Worm (Caenorhabditis elegans): ENCODE data around the gene R07H5.11.

The R07H5.11 gene

ce11 chrIV:11178495-11178894, 24.1 kb upstream of the R07H5.11 start, which contains the start of gene C08F8.9:
TSS of gene C08F8.9 (minus strand) at chrIV:11178595.
- TF ChIP-seq flt-1 (GFP tag; IDR thresholded peaks at IDR 0.05) (no peak), T22C8.4 (GFP tag; IDR thresholded peaks at IDR 0.05) (no peak), ztf-29 (GFP tag; IDR thresholded peaks at IDR 0.05) (no peak), med-1 (GFP tag; optimal IDR thresholded peaks at IDR 0.05; ENCODE audit: insufficient read depth) (no peak), klf-2 (GFP tag; conservative IDR thresholded peaks at IDR 0.05) (no peak), cog-1 (tag; optimal IDR thresholded peaks at IDR 0.05) (no peak), ref-1 (GFP tag; conservative IDR thresholded peaks at IDR 0.05) (no peak), tab-1 (GFP tag; IDR thresholded peaks at IDR 0.05) (no peak), ztf-23 (GFP tag; IDR thresholded peaks at IDR 0.05) (no peak)

- TF ChIP-seq ztf-23 (GFP tag; IDR thresholded peaks at IDR 0.05) = peak; percentile 44; the same call in 1 of the 2 replicates
Observed at ce11 chrIV:11179123-11179740, 23.3 kb upstream of the R07H5.11 start, which contains the start of gene cpt-2. TSS of gene cpt-2 (plus strand) at chrIV:11179645.

ce11 chrIV:11180077-11180476, 22.5 kb upstream of the R07H5.11 start:
- no peak for TF ChIP-seq ztf-29 (GFP tag; IDR thresholded peaks at IDR 0.05)
- no peak for TF ChIP-seq cog-1 (tag; optimal IDR thresholded peaks at IDR 0.05)
- no peak for TF ChIP-seq ref-1 (GFP tag; conservative IDR thresholded peaks at IDR 0.05)
- no peak for TF ChIP-seq ztf-23 (GFP tag; IDR thresholded peaks at IDR 0.05)
- no peak for TF ChIP-seq klf-2 (GFP tag; conservative IDR thresholded peaks at IDR 0.05)
- TF ChIP-seq tab-1 (GFP tag; IDR thresholded peaks at IDR 0.05) = no peak
- TF ChIP-seq T22C8.4 (GFP tag; IDR thresholded peaks at IDR 0.05) = no peak
- TF ChIP-seq med-1 (GFP tag; optimal IDR thresholded peaks at IDR 0.05; ENCODE audit: insufficient read depth) = no peak
- no peak for TF ChIP-seq flt-1 (GFP tag; IDR thresholded peaks at IDR 0.05)

ce11 chrIV:11183013-11183412, 19.6 kb upstream of the R07H5.11 start, which contains the start of gene prx-14:
TSS of gene prx-14 (plus strand) at chrIV:11183132.
- TF ChIP-seq T22C8.4 (GFP tag; IDR thresholded peaks at IDR 0.05) = no peak
- TF ChIP-seq cog-1 (tag; optimal IDR thresholded peaks at IDR 0.05) = no peak
- TF ChIP-seq ztf-29 (GFP tag; IDR thresholded peaks at IDR 0.05) = no peak
- no peak for TF ChIP-seq ref-1 (GFP tag; conservative IDR thresholded peaks at IDR 0.05)
- no peak for TF ChIP-seq flt-1 (GFP tag; IDR thresholded peaks at IDR 0.05)
- TF ChIP-seq tab-1 (GFP tag; IDR thresholded peaks at IDR 0.05) = no peak

- no peak for TF ChIP-seq cog-1 (tag; optimal IDR thresholded peaks at IDR 0.05)
- TF ChIP-seq med-1 (GFP tag; optimal IDR thresholded peaks at IDR 0.05; ENCODE audit: insufficient read depth) = no peak
- TF ChIP-seq T22C8.4 (GFP tag; IDR thresholded peaks at IDR 0.05) = no peak
- no peak for TF ChIP-seq ztf-23 (GFP tag; IDR thresholded peaks at IDR 0.05)
- no peak for TF ChIP-seq tab-1 (GFP tag; IDR thresholded peaks at IDR 0.05)
- no peak for TF ChIP-seq flt-1 (GFP tag; IDR thresholded peaks at IDR 0.05)
- no peak for TF ChIP-seq ref-1 (GFP tag; conservative IDR thresholded peaks at IDR 0.05)
- no peak for TF ChIP-seq klf-2 (GFP tag; conservative IDR thresholded peaks at IDR 0.05)
- TF ChIP-seq ztf-29 (GFP tag; IDR thresholded peaks at IDR 0.05) = no peak
Observed at ce11 chrIV:11183991-11184390, 18.6 kb upstream of the R07H5.11 start, which contains the start of gene nuaf-3. TSS of gene nuaf-3 (plus strand) at chrIV:11184291.

ce11 chrIV:11186729-11187128, 15.8 kb upstream of the R07H5.11 start, which contains the start of gene sdz-27:
TSS of gene sdz-27 (plus strand) at chrIV:11187029.
- TF ChIP-seq cog-1 (tag; optimal IDR thresholded peaks at IDR 0.05) = no peak
- TF ChIP-seq klf-2 (GFP tag; conservative IDR thresholded peaks at IDR 0.05) = no peak
- TF ChIP-seq med-1 (GFP tag; optimal IDR thresholded peaks at IDR 0.05; ENCODE audit: insufficient read depth) = no peak
- no peak for TF ChIP-seq ref-1 (GFP tag; conservative IDR thresholded peaks at IDR 0.05)
- TF ChIP-seq ztf-23 (GFP tag; IDR thresholded peaks at IDR 0.05) = no peak
- no peak for TF ChIP-seq T22C8.4 (GFP tag; IDR thresholded peaks at IDR 0.05)
- no peak for TF ChIP-seq flt-1 (GFP tag; IDR thresholded peaks at IDR 0.05)
- TF ChIP-seq ztf-29 (GFP tag; IDR thresholded peaks at IDR 0.05) = no peak
- no peak for TF ChIP-seq tab-1 (GFP tag; IDR thresholded peaks at IDR 0.05)

ce11 chrIV:11189411-11189810, 13.2 kb upstream of the R07H5.11 start, which contains the start of gene fbxb-79:
TSS of gene fbxb-79 (minus strand) at chrIV:11189511.
- TF ChIP-seq med-1 (GFP tag; optimal IDR thresholded peaks at IDR 0.05; ENCODE audit: insufficient read depth) = no peak
- no peak for TF ChIP-seq ref-1 (GFP tag; conservative IDR thresholded peaks at IDR 0.05)
- TF ChIP-seq ztf-29 (GFP tag; IDR thresholded peaks at IDR 0.05) = no peak
- no peak for TF ChIP-seq tab-1 (GFP tag; IDR thresholded peaks at IDR 0.05)

- TF ChIP-seq ztf-29 (GFP tag; IDR thresholded peaks at IDR 0.05) = peak; percentile 62; the same call in 1 of the 2 replicates
- TF ChIP-seq ref-1 (GFP tag; conservative IDR thresholded peaks at IDR 0.05) = peak; percentile 59
- 0 out of 2 replicates have a peak, but pooled peaks have one; percentile 50 for TF ChIP-seq T22C8.4 (GFP tag; IDR thresholded peaks at IDR 0.05)
- TF ChIP-seq ztf-23 (GFP tag; IDR thresholded peaks at IDR 0.05) = peak; percentile 77; the same call in 1 of the 2 replicates
- TF ChIP-seq klf-2 (GFP tag; conservative IDR thresholded peaks at IDR 0.05) = peak; percentile 53; the same call in 1 of the 2 replicates
- TF ChIP-seq tab-1 (GFP tag; IDR thresholded peaks at IDR 0.05) = peak; percentile 84
Observed at ce11 chrIV:11196866-11197265, 5.7 kb upstream of the R07H5.11 start.

ce11 chrIV:11198983-11199382, 3.6 kb upstream of the R07H5.11 start, which contains the start of gene R07H5.16:
TSS of gene R07H5.16 (plus strand) at chrIV:11199330.
- 0 out of 2 replicates have a peak, but pooled peaks have one; percentile 39 for TF ChIP-seq klf-2 (GFP tag; conservative IDR thresholded peaks at IDR 0.05)

ce11 chrIV:11200682-11201081, 1.9 kb upstream of the R07H5.11 start:
- TF ChIP-seq flt-1 (GFP tag; IDR thresholded peaks at IDR 0.05) (0 out of 2 replicates have a peak, but pooled peaks have one; percentile 58), ztf-23 (GFP tag; IDR thresholded peaks at IDR 0.05) (peak; percentile 70; the same call in 1 of the 2 replicates), klf-2 (GFP tag; conservative IDR thresholded peaks at IDR 0.05) (peak; percentile 72)
